Fruit fly (Drosophila melanogaster) whole organism, embryonic: ENCODE results near the gene Or30a.

Experiments
- CG11456 ChIP-seq: fragments of 200-800 bp; sonication (Bioruptor generic); IDR thresholded peaks from 3 replicates; pipeline ENCODE4 v1.3.6; 2022; ENCODE audit warnings: missing biosample characterization, missing genetic modification characterization
- CG12155 ChIP-seq: fragments of 200-800 bp; sonication (Bioruptor generic); optimal IDR thresholded peaks from 3 replicates; lab custom pipeline; 2016; ENCODE audit warnings: missing biosample characterization, missing genetic modification characterization
- CG12659 ChIP-seq: fragments of 200-800 bp; sonication (Bioruptor generic); optimal IDR thresholded peaks from 3 replicates; lab custom pipeline; 2017; ENCODE audit warnings: mild to moderate bottlenecking, missing biosample characterization, missing genetic modification reagents, missing genetic modification characterization
- CG12769 ChIP-seq: fragments of 200-800 bp; sonication (Bioruptor generic); optimal IDR thresholded peaks from 2 replicates; lab custom pipeline; 2019; ENCODE audit warnings: missing biosample characterization, mild to moderate bottlenecking, missing genetic modification characterization, moderate library complexity
- CG15479 ChIP-seq: fragments of 200-800 bp; sonication (Bioruptor generic); optimal IDR thresholded peaks from 3 replicates; lab custom pipeline; 2019; ENCODE audit warnings: missing biosample characterization, mild to moderate bottlenecking, missing genetic modification characterization, moderate library complexity
- CG15514 ChIP-seq: fragments of 200-800 bp; sonication (Bioruptor generic); optimal IDR thresholded peaks from 3 replicates; lab custom pipeline; 2017; ENCODE audit warnings: missing biosample characterization, missing genetic modification characterization, mild to moderate bottlenecking, moderate library complexity, missing genetic modification reagents
- CG15601 ChIP-seq: fragments of 200-800 bp; sonication (Bioruptor generic); optimal IDR thresholded peaks from 3 replicates; lab custom pipeline; 2019; ENCODE audit warnings: missing biosample characterization, mild to moderate bottlenecking, missing genetic modification characterization, moderate library complexity
- CG16813 ChIP-seq: fragments of 200-800 bp; sonication (Bioruptor generic); IDR thresholded peaks from 3 replicates; pipeline ENCODE4 v1.3.6; 2022; ENCODE audit warnings: missing biosample characterization, missing genetic modification characterization; ENCODE audit not compliant: partially characterized antibody
- CG17568 ChIP-seq: fragments of 200-800 bp; sonication (Bioruptor generic); optimal IDR thresholded peaks from 2 replicates; lab custom pipeline; 2018; ENCODE audit warnings: missing biosample characterization, mild to moderate bottlenecking, missing genetic modification characterization, moderate library complexity
- CG17612 ChIP-seq: fragments of 200-800 bp; sonication (Bioruptor generic); IDR thresholded peaks from 2 replicates; pipeline ENCODE4 v1.3.6; 2022; ENCODE audit warnings: missing biosample characterization, missing genetic modification characterization
- CG17912 ChIP-seq: fragments of 200-800 bp; sonication (Bioruptor generic); optimal IDR thresholded peaks from 2 replicates; lab custom pipeline; 2018; ENCODE audit warnings: missing biosample characterization, mild to moderate bottlenecking, missing genetic modification characterization
- CG2199 ChIP-seq: fragments of 200-800 bp; sonication (Bioruptor generic); IDR thresholded peaks from 3 replicates; pipeline ENCODE4 v1.3.6; 2022; ENCODE audit warnings: missing biosample characterization, missing genetic modification characterization
- Ets65A ChIP-seq: fragments of 200-800 bp; sonication (Bioruptor generic); peaks from one replicate; lab custom pipeline; 2016; ENCODE audit warnings: missing biosample characterization, missing genetic modification characterization
- HmgD ChIP-seq: fragments of 200-800 bp; sonication (Bioruptor generic); optimal IDR thresholded peaks from 3 replicates; lab custom pipeline; 2016; ENCODE audit warnings: missing biosample characterization, missing genetic modification characterization
- Med ChIP-seq: fragments of 200-800 bp; sonication (Bioruptor generic); peaks from one replicate; lab custom pipeline; 2016; ENCODE audit warnings: missing biosample characterization, missing genetic modification characterization, mild to moderate bottlenecking, inconsistent platforms, moderate library complexity
- Meics ChIP-seq: fragments of 200-800 bp; sonication (Bioruptor generic); optimal IDR thresholded peaks from 2 replicates; lab custom pipeline; 2017; ENCODE audit warnings: missing biosample characterization, mild to moderate bottlenecking, missing genetic modification characterization
- Nf-YB ChIP-seq: fragments of 200-800 bp; sonication (Bioruptor generic); optimal IDR thresholded peaks from 3 replicates; lab custom pipeline; 2019; ENCODE audit warnings: missing biosample characterization, mild to moderate bottlenecking, missing genetic modification characterization, moderate library complexity
- Opbp ChIP-seq: fragments of 200-800 bp; sonication (Bioruptor generic); IDR thresholded peaks from 3 replicates; pipeline ENCODE4 v1.3.6; 2022; ENCODE audit warnings: missing biosample characterization, missing genetic modification characterization; ENCODE audit not compliant: partially characterized antibody
- abd-A ChIP-seq: fragments of 200-800 bp; sonication (Bioruptor generic); optimal IDR thresholded peaks from 3 replicates; lab custom pipeline; 2019; ENCODE audit warnings: missing biosample characterization, mild to moderate bottlenecking, missing genetic modification characterization, moderate library complexity
- ato ChIP-seq: fragments of 200-800 bp; sonication (Bioruptor generic); IDR thresholded peaks from 2 replicates; pipeline ENCODE4 v1.3.6; 2022; ENCODE audit warnings: missing biosample characterization, missing genetic modification characterization; ENCODE audit not compliant: partially characterized antibody
- az2 ChIP-seq: fragments of 200-800 bp; sonication (Bioruptor generic); optimal IDR thresholded peaks from 3 replicates; lab custom pipeline; 2016; ENCODE audit warnings: missing biosample characterization, missing genetic modification characterization
- chinmo ChIP-seq: fragments of 200-800 bp; sonication (Bioruptor generic); IDR thresholded peaks from 4 replicates; pipeline ENCODE4 v1.3.6; 2022; ENCODE audit warnings: missing biosample characterization, missing genetic modification characterization; ENCODE audit not compliant: partially characterized antibody
- cwo ChIP-seq: fragments of 200-800 bp; sonication (Bioruptor generic); optimal IDR thresholded peaks from 3 replicates; lab custom pipeline; 2017; ENCODE audit warnings: missing biosample characterization, missing genetic modification characterization, mild to moderate bottlenecking, moderate library complexity, missing genetic modification reagents
- dmrt11E ChIP-seq: fragments of 200-800 bp; sonication (Bioruptor generic); optimal IDR thresholded peaks from 3 replicates; lab custom pipeline; 2018; ENCODE audit warnings: missing biosample characterization, mild to moderate bottlenecking, missing genetic modification characterization, moderate library complexity
- emc ChIP-seq: fragments of 200-800 bp; sonication (Bioruptor generic); optimal IDR thresholded peaks from 2 replicates; lab custom pipeline; 2016; ENCODE audit warnings: missing biosample characterization, missing genetic modification characterization
- gfzf ChIP-seq: fragments of 200-800 bp; sonication (Bioruptor generic); optimal IDR thresholded peaks from 2 replicates; lab custom pipeline; 2016; ENCODE audit warnings: missing biosample characterization, mild to moderate bottlenecking, missing genetic modification characterization, moderate library complexity
- grn ChIP-seq: fragments of 200-800 bp; sonication (Bioruptor generic); optimal IDR thresholded peaks from 3 replicates; lab custom pipeline; 2017; ENCODE audit warnings: missing biosample characterization, missing genetic modification characterization
- ind ChIP-seq: fragments of 200-800 bp; sonication (Bioruptor generic); optimal IDR thresholded peaks from 3 replicates; lab custom pipeline; 2016; ENCODE audit warnings: missing biosample characterization, missing genetic modification characterization
- insv ChIP-seq, 2 experiments: fragments of 200-800 bp; sonication (Bioruptor generic); optimal IDR thresholded peaks; 3 replicates each; lab custom pipeline; 2016 to 2018; ENCODE audit warnings: missing biosample characterization in 2 of 2, missing genetic modification characterization in 2 of 2
- kay ChIP-seq: fragments of 200-800 bp; sonication (Bioruptor generic); optimal IDR thresholded peaks from 2 replicates; lab custom pipeline; 2016; ENCODE audit warnings: missing biosample characterization, missing genetic modification characterization
- kni ChIP-seq: fragments of 200-800 bp; sonication (Bioruptor generic); optimal IDR thresholded peaks from 3 replicates; lab custom pipeline; 2017; ENCODE audit warnings: mild to moderate bottlenecking, missing biosample characterization, missing genetic modification reagents, missing genetic modification characterization
- lola ChIP-seq, 3 experiments: fragments of >200 bp in 2 of 3; fragments of 200-800 bp in 1 of 3; sonication (Bioruptor generic) in 1 of 3; optimal IDR thresholded peaks; 2 replicates each; lab custom pipeline; 2017 to 2019; ENCODE audit warnings: missing biosample characterization in 3 of 3, missing genetic modification characterization in 3 of 3, mild to moderate bottlenecking in 1 of 3, moderate library complexity in 1 of 3
- nerfin-2 ChIP-seq: fragments of 200-800 bp; sonication (Bioruptor generic); IDR thresholded peaks from 2 replicates; pipeline ENCODE4 v1.3.6; 2022; ENCODE audit warnings: missing biosample characterization, missing genetic modification characterization; ENCODE audit not compliant: partially characterized antibody
- odd ChIP-seq: fragments of 200-800 bp; sonication (Bioruptor generic); optimal IDR thresholded peaks from 2 replicates; lab custom pipeline; 2017; ENCODE audit warnings: missing biosample characterization, mild to moderate bottlenecking, missing genetic modification characterization
- sc ChIP-seq, 3 experiments: fragments of >200 bp in 2 of 3; fragments of 200-800 bp in 1 of 3; sonication (Bioruptor generic) in 1 of 3; optimal IDR thresholded peaks; 2 replicates in 2 of 3; 3 replicates in 1 of 3; lab custom pipeline; 2017; ENCODE audit warnings: mild to moderate bottlenecking in 1 of 3, missing biosample characterization in 1 of 3, missing genetic modification characterization in 1 of 3, missing genetic modification reagents in 1 of 3
- sd ChIP-seq: fragments of 200-800 bp; sonication (Bioruptor generic); optimal IDR thresholded peaks from 3 replicates; lab custom pipeline; 2018; ENCODE audit warnings: missing biosample characterization, mild to moderate bottlenecking, missing genetic modification characterization, moderate library complexity
- sna ChIP-seq: fragments of 200-800 bp; sonication (Bioruptor generic); IDR thresholded peaks from 2 replicates; pipeline ENCODE4 v1.3.6; 2022; ENCODE audit warnings: missing biosample characterization, missing genetic modification characterization; ENCODE audit not compliant: partially characterized antibody
- sqz ChIP-seq: fragments of 200-800 bp; sonication (Bioruptor generic); optimal IDR thresholded peaks from 3 replicates; lab custom pipeline; 2018; ENCODE audit warnings: missing biosample characterization, mild to moderate bottlenecking, missing genetic modification characterization
- stwl ChIP-seq: fragments of 200-800 bp; sonication (Bioruptor generic); optimal IDR thresholded peaks from 3 replicates; lab custom pipeline; 2018; ENCODE audit warnings: missing biosample characterization, mild to moderate bottlenecking, missing genetic modification characterization, moderate library complexity
- tll ChIP-seq, 2 experiments: fragments of 200-800 bp in 1 of 2; fragments of >200 bp in 1 of 2; sonication (Bioruptor generic) in 1 of 2; optimal IDR thresholded peaks; 2 replicates each; lab custom pipeline; 2017 to 2019; ENCODE audit warnings: missing biosample characterization in 2 of 2, missing genetic modification characterization in 2 of 2, mild to moderate bottlenecking in 1 of 2, moderate library complexity in 1 of 2
- vvl ChIP-seq: fragments of 200-800 bp; sonication (Bioruptor generic); IDR thresholded peaks from 2 replicates; pipeline ENCODE4 v1.3.6; 2022; ENCODE audit warnings: missing biosample characterization, missing genetic modification characterization
- zen ChIP-seq: fragments of 200-800 bp; sonication (Bioruptor generic); optimal IDR thresholded peaks from 3 replicates; lab custom pipeline; 2018; ENCODE audit warnings: missing biosample characterization, mild to moderate bottlenecking, missing genetic modification characterization, moderate library complexity

Gene Or30a

DNA sequence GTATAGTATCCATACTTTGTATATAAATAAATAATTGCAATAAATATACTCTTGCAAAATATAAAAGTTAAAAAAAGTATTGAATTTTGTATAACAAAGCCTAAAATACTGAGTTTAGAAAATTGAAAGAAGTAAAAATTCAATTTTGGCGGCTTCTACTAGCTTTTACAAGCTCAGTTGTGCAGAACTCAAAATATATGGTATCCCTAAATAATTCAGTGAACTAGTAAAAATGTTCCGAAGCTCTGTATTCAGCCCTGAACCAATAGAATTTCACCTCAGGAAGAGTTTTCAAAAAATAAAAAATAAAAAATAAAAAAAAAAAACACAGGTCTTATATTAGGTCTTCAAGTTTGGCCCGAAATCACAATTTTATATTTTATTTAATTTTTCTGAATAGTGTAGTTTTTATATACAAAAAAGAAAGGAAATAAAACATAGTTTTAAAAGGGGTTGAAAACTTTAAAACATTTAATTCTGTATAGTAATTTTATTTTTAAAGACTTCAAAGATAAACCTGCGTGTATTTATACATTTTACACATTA, 22.0 kb upstream of the Or30a start (continued):
- TF ChIP-seq CG15514 (GFP tag; lab: Kevin White, UChicago) (peak; percentile 99), Meics (GFP tag; lab: Kevin White, UChicago) (peak; percentile 14)
- TF ChIP-seq, all 482 proteins: peak for 11

- TF ChIP-seq nerfin-2 (GFP tag; lab: Robert Waterston, UW): no peak
- TF ChIP-seq emc (GFP tag; lab: Kevin White, UChicago): no peak
- no peak for TF ChIP-seq dmrt11E (tag; lab: Kevin White, UChicago)
- no peak for TF ChIP-seq CG17568 (GFP tag; lab: Kevin White, UChicago)
- no peak for TF ChIP-seq CG16813
- no peak for TF ChIP-seq CG12155 (GFP tag; lab: Kevin White, UChicago)
- no peak for TF ChIP-seq CG12659 (GFP tag; lab: Kevin White, UChicago)
- no peak for TF ChIP-seq az2 (GFP tag; lab: Kevin White, UChicago)
- no peak for TF ChIP-seq CG17912 (GFP tag; lab: Kevin White, UChicago)
- TF ChIP-seq, all 482 proteins: peak for 0
Measured at dm6 chr2L:9097263-9097662, 14.4 kb upstream of the Or30a start, which contains the start of gene CG31609. CG31609 (plus strand) TSS chr2L:9097563.

- TF ChIP-seq sc (optimal IDR thresholded peaks at IDR 0.05; lab: Kevin White, UChicago): no peak
- TF ChIP-seq sc (GFP tag; optimal IDR thresholded peaks at IDR 0.05; lab: Kevin White, UChicago): no peak
- TF ChIP-seq HmgD (GFP tag; lab: Kevin White, UChicago): no peak
- TF ChIP-seq lola (GFP tag; optimal IDR thresholded peaks at IDR 0.05; lab: Kevin White, UChicago): peak in 1 of 3 experiments; percentile 20
- no peak for TF ChIP-seq CG15479 (GFP tag; lab: Kevin White, UChicago)
- TF ChIP-seq CG2199 (GFP tag; lab: Robert Waterston, UW): peak; percentile 77
- no peak for TF ChIP-seq ato
- TF ChIP-seq stwl (tag; lab: Kevin White, UChicago): peak; percentile 29
- TF ChIP-seq grn: peak; percentile 51
- 0 out of 2 replicates have a peak, but pooled peaks have one; percentile 6 for TF ChIP-seq vvl (GFP tag; lab: Robert Waterston, UW)
- TF ChIP-seq CG12769 (tag; lab: Kevin White, UChicago): peak; percentile 4
- peak in 1 of 2 experiments; percentile 44 for TF ChIP-seq tll (GFP tag; optimal IDR thresholded peaks at IDR 0.05; lab: Kevin White, UChicago)
- peak in 1 of 2 experiments; percentile 89 for TF ChIP-seq insv (GFP tag; optimal IDR thresholded peaks at IDR 0.05; lab: Kevin White, UChicago)
- peak; percentile 38 for TF ChIP-seq Med (GFP tag; lab: Kevin White, UChicago)
- no peak for TF ChIP-seq CG17612
- no peak for TF ChIP-seq ind (GFP tag; lab: Kevin White, UChicago)
- peak; percentile 2 for TF ChIP-seq kni
- peak; percentile 77 for TF ChIP-seq sd (tag; lab: Kevin White, UChicago)
- peak; percentile 47 for TF ChIP-seq sqz (GFP tag; lab: Kevin White, UChicago)
- peak; percentile 12 for TF ChIP-seq zen (tag; lab: Kevin White, UChicago)
- 0 out of 4 replicates have a peak, but pooled peaks have one; percentile 31 for TF ChIP-seq chinmo (GFP tag; lab: Robert Waterston, UW)
- peak; percentile 3 for TF ChIP-seq kay (GFP tag; lab: Kevin White, UChicago)
- TF ChIP-seq sna (GFP tag; lab: Robert Waterston, UW): no peak
- TF ChIP-seq CG15601 (tag; lab: Kevin White, UChicago): peak; percentile 88
- TF ChIP-seq cwo (GFP tag; lab: Kevin White, UChicago): no peak
- TF ChIP-seq abd-A (tag; lab: Kevin White, UChicago): peak; percentile 36
- TF ChIP-seq Opbp: no peak
- TF ChIP-seq gfzf: no peak
- no peak for TF ChIP-seq odd
- TF ChIP-seq Nf-YB (GFP tag; lab: Kevin White, UChicago): no peak
- TF ChIP-seq CG11456 (GFP tag; lab: Robert Waterston, UW): no peak
- TF ChIP-seq Ets65A (GFP tag; lab: Kevin White, UChicago): peak; percentile 42
Measured at dm6 chr2L:9120475-9121309, 9.1 kb downstream of the Or30a start.
